Worm (Caenorhabditis elegans): ENCODE results near the gene T28A8.4.

- TF ChIP-seq T22C8.4 (GFP tag; IDR thresholded peaks at IDR 0.05) (no peak), ref-1 (GFP tag; conservative IDR thresholded peaks at IDR 0.05) (no peak), med-1 (GFP tag; optimal IDR thresholded peaks at IDR 0.05; ENCODE audit: insufficient read depth) (no peak), flt-1 (GFP tag; IDR thresholded peaks at IDR 0.05) (no peak), tab-1 (GFP tag; IDR thresholded peaks at IDR 0.05) (no peak)
Measured at ce11 chrIII:13502513-13502912, 966 bp upstream of the T28A8.4 start, which contains the start of gene T28A8.8.

Data from whole organism, midembryonic.